Fruit fly (Drosophila melanogaster) whole organism: ENCODE measurements around the gene CG31792.

ENCODE experiments used
- CG8478 ChIP-seq: fragments of >200 bp; optimal IDR thresholded peaks from 2 replicates; lab custom pipeline; 2018; ENCODE audit warnings: inconsistent platforms
- Dll ChIP-seq: fragments of >200 bp; optimal IDR thresholded peaks from 2 replicates; lab custom pipeline; 2017

dm6 chr2L:18986125-18986498 lies 11.1 kb upstream of the CG31792 start:
- TF ChIP-seq CG8478 (no peak), Dll (lab: Kevin White, UChicago) (no peak)
